Fruit fly (Drosophila melanogaster): ENCODE results near the gene CG6013.

The CG6013 gene

DNA sequence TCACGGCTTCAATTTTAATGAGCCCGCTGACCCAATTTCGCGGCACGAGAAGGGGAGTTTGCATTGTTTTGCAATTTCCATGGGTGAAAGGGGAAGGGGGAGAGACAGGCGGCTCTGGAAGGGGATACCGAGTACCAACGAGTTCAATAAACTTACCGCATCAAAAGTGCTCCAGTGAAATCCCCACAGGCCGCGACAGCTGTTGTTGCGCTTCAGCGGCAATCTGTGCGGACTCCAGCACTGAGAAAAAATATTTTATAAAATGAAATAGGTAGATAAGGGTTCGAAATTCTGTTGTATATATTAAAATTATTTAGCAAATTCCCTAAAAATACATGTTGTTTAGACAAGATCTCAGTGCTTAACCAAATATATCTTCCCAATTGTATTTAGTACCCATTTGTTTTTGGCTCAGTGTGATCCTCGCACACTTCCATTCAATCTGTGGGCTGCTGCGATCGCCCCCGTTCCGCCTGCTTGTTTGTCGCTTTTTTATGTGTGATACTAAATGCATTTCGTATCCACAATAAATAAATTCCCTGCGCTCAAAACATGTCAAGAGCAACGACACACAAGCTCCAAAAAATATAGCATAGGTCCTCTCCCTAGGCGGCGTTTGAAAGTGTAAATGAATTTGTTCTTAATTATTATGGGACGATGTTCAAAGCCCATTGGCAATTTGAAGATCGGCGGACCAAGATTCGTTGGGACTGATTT is 35.6 kb upstream of the CG6013 start (continued):
- TF ChIP-seq CG13287 (GFP tag; IDR thresholded peaks at IDR 0.05; ENCODE audit: partially characterized antibody): no peak
- peak; percentile 73 for TF ChIP-seq danr (GFP tag; IDR thresholded peaks at IDR 0.05)
- TF ChIP-seq B-H1 (GFP tag; IDR thresholded peaks at IDR 0.05): peak; percentile 62; the same call in 2 of the 3 replicates
- no peak for TF ChIP-seq CG33213 (GFP tag; optimal IDR thresholded peaks at IDR 0.05)
- TF ChIP-seq Oaz (GFP tag; IDR thresholded peaks at IDR 0.05): no peak
- TF ChIP-seq CG6813 (GFP tag; optimal IDR thresholded peaks at IDR 0.05): peak; percentile 54
- peak; percentile 11 for TF ChIP-seq btn (GFP tag; optimal IDR thresholded peaks at IDR 0.05)
- TF ChIP-seq CG3726 (GFP tag; IDR thresholded peaks at IDR 0.05): peak; percentile 60; the same call in 1 of the 3 replicates
- peak; percentile 84 for TF ChIP-seq CG6254 (GFP tag; optimal IDR thresholded peaks at IDR 0.05)
- peak; percentile 65; the same call in 1 of the 3 replicates for TF ChIP-seq gce (GFP tag; IDR thresholded peaks at IDR 0.05)
- no peak for TF ChIP-seq cas (GFP tag; IDR thresholded peaks at IDR 0.05)
- peak; percentile 56 for TF ChIP-seq CG30431 (GFP tag; optimal IDR thresholded peaks at IDR 0.05)
- TF ChIP-seq kay (GFP tag; optimal IDR thresholded peaks at IDR 0.05): peak; percentile 27
- no peak for TF ChIP-seq sc (optimal IDR thresholded peaks at IDR 0.05)
- peak; percentile 73 for TF ChIP-seq sc (GFP tag; optimal IDR thresholded peaks at IDR 0.05)
- peak; percentile 63 for TF ChIP-seq lilli (GFP tag; optimal IDR thresholded peaks at IDR 0.05)
- TF ChIP-seq MTF-1 (GFP tag; optimal IDR thresholded peaks at IDR 0.05; ENCODE audit: borderline replicate concordance): peak; percentile 25
- TF ChIP-seq Hmr (GFP tag; optimal IDR thresholded peaks at IDR 0.05): no peak
- peak; percentile 83 for TF ChIP-seq oc (tag; optimal IDR thresholded peaks at IDR 0.05)
- peak; percentile 33 for TF ChIP-seq CG12155 (GFP tag; optimal IDR thresholded peaks at IDR 0.05)
- TF ChIP-seq dan (GFP tag; IDR thresholded peaks at IDR 0.05): peak; percentile 49; the same call in 1 of the 2 replicates
- TF ChIP-seq sob (GFP tag; IDR thresholded peaks at IDR 0.05): peak; percentile 67
- peak; percentile 65 to 92 for TF ChIP-seq bsh (GFP tag; optimal IDR thresholded peaks at IDR 0.05)
- TF ChIP-seq D (optimal IDR thresholded peaks at IDR 0.05): no peak
- peak; percentile 84 for TF ChIP-seq D (GFP tag; optimal IDR thresholded peaks at IDR 0.05)
- TF ChIP-seq CG10147 (GFP tag; optimal IDR thresholded peaks at IDR 0.05): peak; percentile 47
- peak; percentile 75 for TF ChIP-seq esg (GFP tag; conservative IDR thresholded peaks at IDR 0.05)
- TF ChIP-seq fd102C (GFP tag; optimal IDR thresholded peaks at IDR 0.05): no peak
- peak; percentile 75 for TF ChIP-seq gcm (GFP tag; optimal IDR thresholded peaks at IDR 0.05)
- TF ChIP-seq CG18262 (tag; optimal IDR thresholded peaks at IDR 0.05): peak; percentile 88
- TF ChIP-seq NC2α (GFP tag; optimal IDR thresholded peaks at IDR 0.05): no peak
- TF ChIP-seq CG7745 (tag; optimal IDR thresholded peaks at IDR 0.05): no peak
- peak; percentile 86 for TF ChIP-seq CG17829 (tag; optimal IDR thresholded peaks at IDR 0.05)
- peak; percentile 4 for TF ChIP-seq Usf (GFP tag; optimal IDR thresholded peaks at IDR 0.05)
- TF ChIP-seq CG18011 (GFP tag; optimal IDR thresholded peaks at IDR 0.05): no peak
- TF ChIP-seq CG10274 (GFP tag; optimal IDR thresholded peaks at IDR 0.05): peak; percentile 29
- peak; percentile 61 for TF ChIP-seq en (GFP tag; optimal IDR thresholded peaks at IDR 0.05)
- TF ChIP-seq Deaf1 (tag; optimal IDR thresholded peaks at IDR 0.05): peak; percentile 20
- peak; percentile 45 for TF ChIP-seq CG12659 (GFP tag; optimal IDR thresholded peaks at IDR 0.05)
- TF ChIP-seq C15 (GFP tag; IDR thresholded peaks at IDR 0.05): no peak
- peak; percentile 83 for TF ChIP-seq Ada2b (GFP tag; IDR thresholded peaks at IDR 0.05)
- no peak for TF ChIP-seq Dref (GFP tag; IDR thresholded peaks at IDR 0.05)
- TF ChIP-seq CG6791 (GFP tag; IDR thresholded peaks at IDR 0.05; ENCODE audit: partially characterized antibody): no peak
- peak; percentile 61 for TF ChIP-seq trem (tag; optimal IDR thresholded peaks at IDR 0.05)
- TF ChIP-seq seq (GFP tag; IDR thresholded peaks at IDR 0.05): peak; percentile 55; the same call in 1 of the 2 replicates
- TF ChIP-seq zen2 (GFP tag; IDR thresholded peaks at IDR 0.05; ENCODE audit: partially characterized antibody): no peak
- TF ChIP-seq crol (GFP tag; IDR thresholded peaks at IDR 0.05): no peak
- TF ChIP-seq Opbp (GFP tag; IDR thresholded peaks at IDR 0.05; ENCODE audit: partially characterized antibody): no peak
- TF ChIP-seq CG9817 (tag; optimal IDR thresholded peaks at IDR 0.05): peak; percentile 33

Measured in whole organism, embryonic.